Fruit fly (Drosophila melanogaster): Measurements from ENCODE around the gene CG3581.

The CG3581 gene

dm6 chr3R:19389919-19390318 lies 15.3 kb upstream of the CG3581 start, which contains the start of gene CG18493:
CG18493 (plus strand) TSS chr3R:19390270.
- TF ChIP-seq Dll (GFP tag; IDR thresholded peaks at IDR 0.05; ENCODE audit: partially characterized antibody) (no peak), grn (GFP tag; optimal IDR thresholded peaks at IDR 0.05) (peak; percentile 67), wdn (GFP tag; IDR thresholded peaks at IDR 0.05) (no peak), her (GFP tag; optimal IDR thresholded peaks at IDR 0.05) (no peak), exex (tag; optimal IDR thresholded peaks at IDR 0.05) (peak; percentile 96), Gug (GFP tag; IDR thresholded peaks at IDR 0.05) (no peak), CG12104 (GFP tag; optimal IDR thresholded peaks at IDR 0.05) (no peak), B-H1 (GFP tag; IDR thresholded peaks at IDR 0.05) (no peak), dati (GFP tag; IDR thresholded peaks at IDR 0.05) (no peak), CG18011 (GFP tag; optimal IDR thresholded peaks at IDR 0.05) (no peak), crp (GFP tag; optimal IDR thresholded peaks at IDR 0.05) (no peak), pzg (GFP tag; optimal IDR thresholded peaks at IDR 0.05) (no peak), lilli (GFP tag; optimal IDR thresholded peaks at IDR 0.05) (no peak)

DNA sequence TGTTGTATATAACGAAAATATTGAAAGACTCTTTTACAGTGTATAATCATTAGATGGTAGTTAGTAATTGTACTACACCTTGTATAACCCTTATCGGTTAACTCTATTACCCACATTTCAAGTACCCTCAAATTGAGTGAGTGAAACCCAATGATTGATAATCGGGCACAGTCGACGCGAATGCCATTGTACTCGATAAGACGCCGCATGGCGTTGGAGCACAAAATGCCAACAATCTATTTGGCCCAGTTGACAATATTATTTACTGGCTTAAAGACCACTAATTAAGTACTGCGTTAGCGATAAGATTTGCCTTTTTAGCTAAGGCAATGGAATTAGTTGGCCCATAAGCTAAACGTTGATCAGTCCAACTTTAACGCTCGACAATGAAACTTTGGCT lies 13.0 kb upstream of the CG3581 start, which contains the start of gene CG3734:
Gene CG3734 (plus strand): TSS at position 254 of the 400 bp plus-strand sequence.
- TF ChIP-seq sd (tag; optimal IDR thresholded peaks at IDR 0.05) (peak; percentile 77), exex (tag; optimal IDR thresholded peaks at IDR 0.05) (peak; percentile 99), B-H2 (GFP tag; optimal IDR thresholded peaks at IDR 0.05) (peak; percentile 5), CG16863 (GFP tag; optimal IDR thresholded peaks at IDR 0.05) (no peak), CG13296 (GFP tag; optimal IDR thresholded peaks at IDR 0.05) (peak; percentile 15), Pdp1 (GFP tag; optimal IDR thresholded peaks at IDR 0.05) (peak in 1 of 2 experiments; percentile 47), vnd (GFP tag; IDR thresholded peaks at IDR 0.05; ENCODE audit: partially characterized antibody) (peak; percentile 36; the same call in 1 of the 3 replicates), sug (tag; optimal IDR thresholded peaks at IDR 0.05) (peak; percentile 77), Hey (tag; optimal IDR thresholded peaks at IDR 0.05) (peak; percentile 43), mirr (GFP tag; optimal IDR thresholded peaks at IDR 0.05) (peak; percentile 93), CG34376 (GFP tag; optimal IDR thresholded peaks at IDR 0.05) (peak; percentile 79), z (GFP tag; IDR thresholded peaks at IDR 0.05) (peak; percentile 82), Ets97D (GFP tag; optimal IDR thresholded peaks at IDR 0.05) (no peak), CG18599 (GFP tag; optimal IDR thresholded peaks at IDR 0.05) (peak; percentile 39), lab (GFP tag; optimal IDR thresholded peaks at IDR 0.05) (peak; percentile 41), cad (GFP tag; optimal IDR thresholded peaks at IDR 0.05) (no peak), grn (GFP tag; optimal IDR thresholded peaks at IDR 0.05) (peak; percentile 69), bab2 (GFP tag; optimal IDR thresholded peaks at IDR 0.05) (no peak), CG10274 (GFP tag; optimal IDR thresholded peaks at IDR 0.05) (no peak), HmgZ (tag; optimal IDR thresholded peaks at IDR 0.05) (peak; percentile 7), CG8281 (tag; optimal IDR thresholded peaks at IDR 0.05) (peak; percentile 56)

DNA sequence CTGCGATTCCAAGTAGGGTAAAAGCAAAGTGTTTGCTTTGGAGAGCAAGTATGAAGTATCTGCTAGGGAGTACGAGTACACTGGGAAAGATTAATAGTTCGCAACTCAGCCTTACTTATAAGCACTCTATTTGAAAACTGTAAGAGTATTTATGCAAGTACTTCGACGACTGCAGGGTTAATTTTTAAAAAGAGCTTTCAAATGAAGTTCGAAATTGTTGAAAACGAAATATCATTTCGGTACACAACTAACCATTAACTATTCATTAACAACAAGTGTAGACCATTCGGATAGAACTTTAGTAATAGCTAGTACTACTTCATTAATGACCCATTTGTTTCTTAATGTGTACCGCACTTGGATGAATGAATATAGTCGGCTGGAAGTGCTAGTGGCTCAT lies 8.7 kb upstream of the CG3581 start:
- TF ChIP-seq CG3281 (GFP tag; optimal IDR thresholded peaks at IDR 0.05) (no peak), CG8290 (GFP tag; optimal IDR thresholded peaks at IDR 0.05) (no peak), CG8290 (tag; optimal IDR thresholded peaks at IDR 0.05) (no peak), CG10321 (GFP tag; IDR thresholded peaks at IDR 0.05) (no peak), HmgZ (tag; optimal IDR thresholded peaks at IDR 0.05) (no peak), Oli (tag; optimal IDR thresholded peaks at IDR 0.05) (peak; percentile 6), CG17361 (GFP tag; IDR thresholded peaks at IDR 0.05) (peak; percentile 40; the same call in 1 of the 3 replicates), CG18262 (tag; optimal IDR thresholded peaks at IDR 0.05) (peak; percentile 36), dmrt11E (tag; optimal IDR thresholded peaks at IDR 0.05) (peak; percentile 28), CG32767 (GFP tag; IDR thresholded peaks at IDR 0.05) (no peak), CG30431 (GFP tag; optimal IDR thresholded peaks at IDR 0.05) (no peak), CG7987 (GFP tag; optimal IDR thresholded peaks at IDR 0.05) (no peak), Sox102F (GFP tag; optimal IDR thresholded peaks at IDR 0.05) (no peak), CG17328 (GFP tag; IDR thresholded peaks at IDR 0.05) (no peak), CG4424 (GFP tag; optimal IDR thresholded peaks at IDR 0.05) (no peak), CG11504 (tag; optimal IDR thresholded peaks at IDR 0.05) (peak; percentile 21), CG9609 (GFP tag; optimal IDR thresholded peaks at IDR 0.05) (no peak), stwl (tag; optimal IDR thresholded peaks at IDR 0.05) (no peak), CG9932 (GFP tag; IDR thresholded peaks at IDR 0.05) (no peak)
